Worm (Caenorhabditis elegans): ENCODE data around the gene mcm-3.

The mcm-3 gene

ce11 chrV:15083659-15084058 lies 24.3 kb upstream of the mcm-3 start:
- TF ChIP-seq pha-4 (tag; optimal IDR thresholded peaks at IDR 0.05): no peak
- TF ChIP-seq nhr-12 (tag; optimal IDR thresholded peaks at IDR 0.05): no peak
- TF ChIP-seq nhr-28 (tag; optimal IDR thresholded peaks at IDR 0.05): no peak
- no peak for TF ChIP-seq mls-2 (tag; optimal IDR thresholded peaks at IDR 0.05)
- TF ChIP-seq M03D4.4 (tag; optimal IDR thresholded peaks at IDR 0.05): no peak
- no peak for TF ChIP-seq mep-1 (tag; optimal IDR thresholded peaks at IDR 0.05)
- TF ChIP-seq ham-2 (GFP tag; optimal IDR thresholded peaks at IDR 0.05): no peak
- no peak for TF ChIP-seq nhr-237 (tag; optimal IDR thresholded peaks at IDR 0.05)
- no peak for TF ChIP-seq ceh-43 (GFP tag; optimal IDR thresholded peaks at IDR 0.05)
- TF ChIP-seq lin-32 (GFP tag; optimal IDR thresholded peaks at IDR 0.05): no peak
- TF ChIP-seq blmp-1 (tag; optimal IDR thresholded peaks at IDR 0.05): no peak
- TF ChIP-seq flh-1 (GFP tag; optimal IDR thresholded peaks at IDR 0.05): no peak

DNA sequence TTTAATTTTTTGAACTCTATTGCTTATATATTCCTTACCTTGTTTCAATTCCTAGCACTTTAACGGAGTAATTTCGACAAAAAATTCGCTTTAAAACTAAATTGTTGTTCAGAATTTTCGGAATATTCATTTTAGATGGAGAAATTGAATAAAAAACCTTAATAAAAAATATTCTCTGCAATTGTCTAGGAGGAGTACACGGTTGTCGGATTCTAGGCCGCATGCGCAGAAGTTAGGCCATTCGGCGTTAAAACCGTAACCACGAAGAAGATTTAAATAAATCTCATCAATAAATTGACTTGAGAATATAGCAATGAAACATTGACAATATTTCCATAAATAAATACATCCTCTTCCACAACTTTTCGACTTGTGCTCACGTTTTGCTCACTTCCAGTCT lies 22.9 kb upstream of the mcm-3 start, which contains the start of the genes C01G10.10 and C01G10.9:
Gene C01G10.10 (minus strand): TSS at position 151 of the 400 bp plus-strand sequence.
Gene C01G10.9 (plus strand): TSS at position 240 of the 400 bp plus-strand sequence.
- TF ChIP-seq elt-1 (tag; optimal IDR thresholded peaks at IDR 0.05; ENCODE audit: borderline replicate concordance, insufficient read depth) (no peak), lin-32 (GFP tag; optimal IDR thresholded peaks at IDR 0.05) (no peak), unc-62 (GFP tag; optimal IDR thresholded peaks at IDR 0.05) (no peak), nhr-12 (tag; optimal IDR thresholded peaks at IDR 0.05) (no peak), bed-3 (GFP tag; optimal IDR thresholded peaks at IDR 0.05) (no peak), unc-39 (tag; optimal IDR thresholded peaks at IDR 0.05) (no peak), elt-3 (tag; optimal IDR thresholded peaks at IDR 0.05) (no peak), flh-1 (GFP tag; optimal IDR thresholded peaks at IDR 0.05) (no peak), nhr-76 (tag; optimal IDR thresholded peaks at IDR 0.05) (no peak), tbx-8 (GFP tag; optimal IDR thresholded peaks at IDR 0.05) (no peak), pha-4 (tag; optimal IDR thresholded peaks at IDR 0.05) (no peak), zip-8 (tag; optimal IDR thresholded peaks at IDR 0.05) (no peak), nhr-2 (tag; optimal IDR thresholded peaks at IDR 0.05) (no peak), mls-2 (tag; optimal IDR thresholded peaks at IDR 0.05) (no peak), ceh-39 (tag; optimal IDR thresholded peaks at IDR 0.05) (no peak), nhr-237 (tag; optimal IDR thresholded peaks at IDR 0.05) (no peak), ceh-43 (GFP tag; optimal IDR thresholded peaks at IDR 0.05) (no peak), mab-5 (tag; optimal IDR thresholded peaks at IDR 0.05) (no peak), unc-120 (tag; optimal IDR thresholded peaks at IDR 0.05; ENCODE audit: poor library complexity, severe bottlenecking) (no peak), lsy-2 (tag; optimal IDR thresholded peaks at IDR 0.05) (peak; percentile 41), ham-2 (GFP tag; optimal IDR thresholded peaks at IDR 0.05) (no peak), cnd-1 (tag; optimal IDR thresholded peaks at IDR 0.05) (peak; percentile 3), snpc-4 (tag; optimal IDR thresholded peaks at IDR 0.05) (no peak), sptf-1 (tag; optimal IDR thresholded peaks at IDR 0.05) (no peak), sem-2 (GFP tag; optimal IDR thresholded peaks at IDR 0.05) (no peak), lin-13 (tag; optimal IDR thresholded peaks at IDR 0.05) (no peak), blmp-1 (tag; optimal IDR thresholded peaks at IDR 0.05) (no peak), ces-1 (GFP tag; optimal IDR thresholded peaks at IDR 0.05) (peak; percentile 8), hlh-1 (tag; optimal IDR thresholded peaks at IDR 0.05) (no peak), drap-1 (GFP tag; optimal IDR thresholded peaks at IDR 0.05) (peak; percentile 37), ceh-83 (GFP tag; optimal IDR thresholded peaks at IDR 0.05) (no peak), mep-1 (tag; optimal IDR thresholded peaks at IDR 0.05) (no peak), M03D4.4 (tag; optimal IDR thresholded peaks at IDR 0.05) (no peak)

DNA sequence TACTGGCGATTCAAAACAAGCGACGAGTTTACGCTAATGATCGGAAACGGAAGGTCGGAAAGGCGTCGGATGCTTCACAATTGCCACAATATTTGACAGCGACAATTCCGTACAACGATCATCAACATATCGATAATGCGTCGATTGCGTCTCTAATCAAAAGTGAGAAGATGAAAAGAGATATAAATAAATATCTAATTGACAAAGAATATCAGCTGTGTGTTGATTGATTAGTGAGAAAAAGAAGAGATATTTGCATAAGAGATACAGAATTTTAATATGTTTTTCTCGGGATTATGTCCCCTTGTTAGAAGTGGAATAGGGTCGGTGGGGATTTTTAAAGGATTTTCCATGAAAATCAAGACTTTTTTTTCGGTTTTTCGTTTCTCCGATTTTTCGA lies 19.2 kb upstream of the mcm-3 start:
- TF ChIP-seq unc-62 (GFP tag; optimal IDR thresholded peaks at IDR 0.05): peak; percentile 82
- TF ChIP-seq hlh-1 (tag; optimal IDR thresholded peaks at IDR 0.05): no peak
- TF ChIP-seq mab-5 (tag; optimal IDR thresholded peaks at IDR 0.05): peak; percentile 16
- peak; percentile 19 for TF ChIP-seq unc-120 (tag; optimal IDR thresholded peaks at IDR 0.05; ENCODE audit: poor library complexity, severe bottlenecking)

ce11 chrV:15074907-15075306 lies 15.5 kb upstream of the mcm-3 start:
- peak; percentile 60 for TF ChIP-seq ces-1 (GFP tag; optimal IDR thresholded peaks at IDR 0.05)
- TF ChIP-seq nhr-237 (tag; optimal IDR thresholded peaks at IDR 0.05): no peak

Data from whole organism, mixed stage, embryonic.